Worm (Caenorhabditis elegans): ENCODE data around the gene chk-1.

DNA sequence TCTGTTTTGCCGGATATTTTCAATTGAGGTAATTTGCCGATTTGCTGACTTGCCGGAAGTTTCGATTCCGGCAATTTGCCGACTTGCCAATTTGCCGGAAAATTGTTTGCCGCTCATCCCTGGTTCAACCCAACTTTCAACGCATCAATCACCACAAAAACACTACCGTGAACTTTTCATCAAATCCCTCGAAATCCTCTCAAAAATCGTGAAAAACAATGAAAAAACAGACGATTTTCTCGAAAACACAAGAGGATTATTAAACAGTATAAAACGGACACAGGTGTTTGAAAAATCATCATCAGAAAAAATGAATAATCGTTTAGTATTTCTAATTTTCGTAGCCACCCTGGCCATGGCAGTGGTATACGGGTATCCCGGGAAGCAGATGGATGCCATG lies 7.6 kb upstream of the chk-1 start, which contains the start of gene Y39H10A.1:
- no peak for TF ChIP-seq dao-5 (tag; optimal IDR thresholded peaks at IDR 0.05)
- no peak for TF ChIP-seq him-1 (tag; optimal IDR thresholded peaks at IDR 0.05)
